Worm (Caenorhabditis elegans): ENCODE data around the gene C34D1.4.

The C34D1.4 gene

DNA sequence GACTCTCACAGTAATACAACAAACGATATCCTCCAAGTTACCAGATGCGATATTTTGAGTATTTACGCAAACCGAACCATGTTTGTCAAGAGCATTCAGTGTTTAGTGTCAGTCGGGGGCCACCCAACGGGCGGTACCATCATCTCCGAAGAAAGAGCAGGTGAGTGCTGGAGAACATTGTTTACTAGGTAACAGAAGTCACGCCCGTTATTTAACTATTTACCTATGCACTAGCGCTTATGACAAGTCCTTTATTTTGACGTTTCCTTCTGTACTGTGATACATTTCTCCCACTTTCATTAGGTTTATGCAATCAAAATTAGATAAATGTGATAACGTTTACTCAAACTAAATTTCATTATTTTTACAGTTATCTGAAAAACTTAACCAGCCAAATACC, 49.5 kb downstream of the C34D1.4 start, which contains the start of gene F57B1.6:
F57B1.6 (plus strand) TSS at position 79 of the 400 bp plus-strand sequence.
- TF ChIP-seq aly-2 (tag; optimal IDR thresholded peaks at IDR 0.05) = no peak
- TF ChIP-seq nhr-77 (tag; optimal IDR thresholded peaks at IDR 0.05) = no peak
- TF ChIP-seq sptf-1 (tag; optimal IDR thresholded peaks at IDR 0.05) = no peak
- no peak for TF ChIP-seq tlp-1 (tag; optimal IDR thresholded peaks at IDR 0.05)
- no peak for TF ChIP-seq aha-1 (tag; optimal IDR thresholded peaks at IDR 0.05)
- TF ChIP-seq ama-1 (optimal IDR thresholded peaks at IDR 0.05) = no peak
- TF ChIP-seq efl-3 (GFP tag; optimal IDR thresholded peaks at IDR 0.05) = no peak
- TF ChIP-seq C04F5.9 (tag; optimal IDR thresholded peaks at IDR 0.05) = no peak
- TF ChIP-seq unc-130 (tag; optimal IDR thresholded peaks at IDR 0.05) = no peak
- TF ChIP-seq zip-4 (GFP tag; optimal IDR thresholded peaks at IDR 0.05) = no peak
- no peak for TF ChIP-seq mab-9 (GFP tag; IDR thresholded peaks at IDR 0.05)
- TF ChIP-seq tbx-2 (tag; optimal IDR thresholded peaks at IDR 0.05) = no peak
- no peak for TF ChIP-seq elt-3 (tag; optimal IDR thresholded peaks at IDR 0.05)
- no peak for TF ChIP-seq jun-1 (tag; optimal IDR thresholded peaks at IDR 0.05)
- no peak for TF ChIP-seq unc-98 (GFP tag; IDR thresholded peaks at IDR 0.05)
- TF ChIP-seq Y116A8C.19 (tag; optimal IDR thresholded peaks at IDR 0.05; ENCODE audit: borderline replicate concordance) = no peak

DNA sequence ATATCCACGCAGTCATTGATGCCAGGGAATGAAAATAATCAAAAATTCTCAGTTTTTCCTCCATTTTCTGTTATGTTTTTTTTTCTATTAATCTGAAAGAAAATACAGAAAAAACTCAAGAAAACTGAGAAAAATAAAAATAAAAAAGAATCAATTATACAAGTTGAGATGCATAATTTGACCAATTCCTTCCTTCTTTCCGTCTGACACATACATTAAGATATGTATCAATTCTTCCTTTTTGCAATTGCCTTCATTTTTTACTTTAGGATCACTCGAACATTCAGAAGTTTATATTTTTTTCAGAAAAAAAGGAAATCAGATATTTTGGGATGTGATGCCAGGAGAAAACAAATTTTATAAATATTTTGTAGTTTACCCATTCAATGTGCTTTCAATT, 51.7 kb downstream of the C34D1.4 start, which contains the start of gene F57B1.5:
F57B1.5 (plus strand) TSS at position 301 of the 400 bp plus-strand sequence.
- TF ChIP-seq mdl-1 (tag; optimal IDR thresholded peaks at IDR 0.05) (no peak), mep-1 (tag; optimal IDR thresholded peaks at IDR 0.05) (no peak), lin-14 (GFP tag; optimal IDR thresholded peaks at IDR 0.05) (peak; percentile 39), unc-86 (tag; optimal IDR thresholded peaks at IDR 0.05) (peak; percentile 9)
